Worm (Caenorhabditis elegans) whole organism, midembryonic: ENCODE results near the gene srw-42.

Source experiments
- T22C8.4 ChIP-seq: fragments of 200-800 bp; sonication (Bioruptor generic); IDR thresholded peaks from 2 replicates; pipeline ENCODE4 v1.3.6; 2022; ENCODE audit warnings: missing genetic modification characterization, missing compliant biosample characterization
- cog-1 ChIP-seq: sonication (generic microtip); optimal IDR thresholded peaks from 2 replicates; lab custom pipeline; 2016; ENCODE audit warnings: missing genetic modification characterization, missing compliant biosample characterization
- flt-1 ChIP-seq: fragments of 200-800 bp; sonication (Bioruptor generic); IDR thresholded peaks from 2 replicates; pipeline ENCODE4 v1.3.6; 2022; ENCODE audit warnings: missing genetic modification characterization, missing compliant biosample characterization
- klf-2 ChIP-seq: fragments of 200-800 bp; sonication (Bioruptor generic); conservative IDR thresholded peaks from 2 replicates; pipeline ENCODE4 v1.3.6; 2022; ENCODE audit warnings: missing genetic modification reagents, missing genetic modification characterization, missing compliant biosample characterization
- med-1 ChIP-seq: sonication (generic microtip); optimal IDR thresholded peaks from 2 replicates; lab custom pipeline; 2017; ENCODE audit warnings: missing genetic modification characterization, mild to moderate bottlenecking, missing compliant biosample characterization, antibody characterized with exemption, missing genetic modification reagents; ENCODE audit not compliant: insufficient read depth
- ref-1 ChIP-seq: fragments of 200-800 bp; sonication (Bioruptor generic); conservative IDR thresholded peaks from 2 replicates; pipeline ENCODE4 v1.3.6; 2022; ENCODE audit warnings: missing genetic modification reagents, missing genetic modification characterization, missing compliant biosample characterization
- tab-1 ChIP-seq: fragments of 200-800 bp; sonication (Bioruptor generic); IDR thresholded peaks from 2 replicates; pipeline ENCODE4 v1.3.6; 2022; ENCODE audit warnings: missing genetic modification characterization, missing compliant biosample characterization
- ztf-23 ChIP-seq: fragments of 200-800 bp; sonication (Bioruptor generic); IDR thresholded peaks from 2 replicates; pipeline ENCODE4 v1.3.6; 2022; ENCODE audit warnings: missing genetic modification reagents, missing genetic modification characterization, missing compliant biosample characterization
- ztf-29 ChIP-seq: fragments of 200-800 bp; sonication (Bioruptor generic); IDR thresholded peaks from 2 replicates; pipeline ENCODE4 v1.3.6; 2022; ENCODE audit warnings: missing genetic modification reagents, missing genetic modification characterization, missing compliant biosample characterization

srw-42 gene

ce11 chrV:16692988-16693387 is 644 bp downstream of the srw-42 start:
- TF ChIP-seq T22C8.4 (GFP tag; lab: Robert Waterston, UW) (no peak), ztf-29 (no peak), tab-1 (GFP tag; lab: Robert Waterston, UW) (no peak), med-1 (GFP tag; lab: Kevin White, UChicago) (no peak), klf-2 (GFP tag; lab: Robert Waterston, UW) (no peak), flt-1 (GFP tag; lab: Robert Waterston, UW) (no peak), ref-1 (GFP tag; lab: Robert Waterston, UW) (no peak), cog-1 (tag; lab: Kevin White, UChicago) (no peak), ztf-23 (GFP tag; lab: Robert Waterston, UW) (no peak)

- no peak for TF ChIP-seq tab-1 (GFP tag; lab: Robert Waterston, UW)
- no peak for TF ChIP-seq flt-1 (GFP tag; lab: Robert Waterston, UW)
- no peak for TF ChIP-seq T22C8.4 (GFP tag; lab: Robert Waterston, UW)
- TF ChIP-seq ztf-29: no peak
- TF ChIP-seq ztf-23 (GFP tag; lab: Robert Waterston, UW): no peak
- no peak for TF ChIP-seq ref-1 (GFP tag; lab: Robert Waterston, UW)
- TF ChIP-seq klf-2 (GFP tag; lab: Robert Waterston, UW): no peak
- TF ChIP-seq med-1 (GFP tag; lab: Kevin White, UChicago): no peak
- TF ChIP-seq cog-1 (tag; lab: Kevin White, UChicago): no peak
Measured at ce11 chrV:16687227-16687626, 6.4 kb downstream of the srw-42 start, which contains the start of gene srz-102. Gene srz-102 (plus strand): TSS chrV:16687527.

ce11 chrV:16685725-16686124 is 7.9 kb downstream of the srw-42 start, which contains the start of gene srw-43:
Gene srw-43 (plus strand): TSS chrV:16686025.
- TF ChIP-seq klf-2 (GFP tag; lab: Robert Waterston, UW) (no peak), T22C8.4 (GFP tag; lab: Robert Waterston, UW) (no peak), ztf-23 (GFP tag; lab: Robert Waterston, UW) (no peak), cog-1 (tag; lab: Kevin White, UChicago) (no peak), flt-1 (GFP tag; lab: Robert Waterston, UW) (no peak), med-1 (GFP tag; lab: Kevin White, UChicago) (no peak), ref-1 (GFP tag; lab: Robert Waterston, UW) (no peak), tab-1 (GFP tag; lab: Robert Waterston, UW) (no peak), ztf-29 (no peak)

ce11 chrV:16683359-16683758 is 10.3 kb downstream of the srw-42 start:
- TF ChIP-seq ztf-23 (GFP tag; lab: Robert Waterston, UW) (no peak), med-1 (GFP tag; lab: Kevin White, UChicago) (no peak), tab-1 (GFP tag; lab: Robert Waterston, UW) (no peak), flt-1 (GFP tag; lab: Robert Waterston, UW) (no peak), ref-1 (GFP tag; lab: Robert Waterston, UW) (no peak), cog-1 (tag; lab: Kevin White, UChicago) (no peak), klf-2 (GFP tag; lab: Robert Waterston, UW) (no peak), ztf-29 (no peak)

- TF ChIP-seq ztf-23 (GFP tag; lab: Robert Waterston, UW) (no peak), klf-2 (GFP tag; lab: Robert Waterston, UW) (no peak), med-1 (GFP tag; lab: Kevin White, UChicago) (no peak), ztf-29 (no peak), flt-1 (GFP tag; lab: Robert Waterston, UW) (no peak), ref-1 (GFP tag; lab: Robert Waterston, UW) (no peak), T22C8.4 (GFP tag; lab: Robert Waterston, UW) (no peak), tab-1 (GFP tag; lab: Robert Waterston, UW) (no peak), cog-1 (tag; lab: Kevin White, UChicago) (no peak)
Measured at ce11 chrV:16682886-16683285, 10.7 kb downstream of the srw-42 start, which contains the start of gene srw-36. Gene srw-36 (plus strand): TSS chrV:16683186.

- TF ChIP-seq T22C8.4 (GFP tag; lab: Robert Waterston, UW) (no peak), ztf-29 (no peak), flt-1 (GFP tag; lab: Robert Waterston, UW) (no peak), tab-1 (GFP tag; lab: Robert Waterston, UW) (no peak), med-1 (GFP tag; lab: Kevin White, UChicago) (no peak), ztf-23 (GFP tag; lab: Robert Waterston, UW) (no peak)
Measured at ce11 chrV:16679981-16680380, 13.7 kb downstream of the srw-42 start, which contains the start of gene srw-44. Gene srw-44 (plus strand): TSS chrV:16680281.

ce11 chrV:16679237-16679636 is 14.4 kb downstream of the srw-42 start, which contains the start of gene srz-103:
Gene srz-103 (minus strand): TSS chrV:16679337.
- TF ChIP-seq klf-2 (GFP tag; lab: Robert Waterston, UW) (no peak), med-1 (GFP tag; lab: Kevin White, UChicago) (no peak), ztf-29 (no peak), flt-1 (GFP tag; lab: Robert Waterston, UW) (no peak), T22C8.4 (GFP tag; lab: Robert Waterston, UW) (no peak), ref-1 (GFP tag; lab: Robert Waterston, UW) (no peak), cog-1 (tag; lab: Kevin White, UChicago) (no peak), tab-1 (GFP tag; lab: Robert Waterston, UW) (no peak), ztf-23 (GFP tag; lab: Robert Waterston, UW) (no peak)

ce11 chrV:16675553-16675952 is 18.1 kb downstream of the srw-42 start, which contains the start of gene srz-1:
Gene srz-1 (plus strand): TSS chrV:16675853.
- no peak for TF ChIP-seq med-1 (GFP tag; lab: Kevin White, UChicago)
- TF ChIP-seq ztf-23 (GFP tag; lab: Robert Waterston, UW): no peak
- TF ChIP-seq flt-1 (GFP tag; lab: Robert Waterston, UW): no peak
- no peak for TF ChIP-seq tab-1 (GFP tag; lab: Robert Waterston, UW)
- TF ChIP-seq ztf-29: no peak

ce11 chrV:16674399-16674798 is 19.2 kb downstream of the srw-42 start:
- TF ChIP-seq T22C8.4 (GFP tag; lab: Robert Waterston, UW): no peak
- no peak for TF ChIP-seq klf-2 (GFP tag; lab: Robert Waterston, UW)
- no peak for TF ChIP-seq cog-1 (tag; lab: Kevin White, UChicago)
- no peak for TF ChIP-seq tab-1 (GFP tag; lab: Robert Waterston, UW)
